Fruit fly (Drosophila melanogaster): ENCODE measurements around the gene ThrRS.

- TF ChIP-seq bab1 (GFP tag; optimal IDR thresholded peaks at IDR 0.05): no peak
- TF ChIP-seq CG5204 (GFP tag; optimal IDR thresholded peaks at IDR 0.05): no peak
- no peak for TF ChIP-seq Mnt (GFP tag; optimal IDR thresholded peaks at IDR 0.05)
These were observed 18.5 kb upstream of the ThrRS start for dm6 chr2L:12085010-12085409.

Data from whole organism, adult.